Worm (Caenorhabditis elegans) whole organism, L2 larva: Measurements from ENCODE around the gene mcp-1.
A peak's percentile ranks its signal among the peaks of the same experiment; 100 is the strongest.

ENCODE experiments used
- C34F6.9 ChIP-seq: fragments of 150-350 bp; optimal IDR thresholded peaks from 2 replicates; lab custom pipeline; 2014; ENCODE audit warnings: missing biosample characterization, missing genetic modification characterization
- F13H6.1 ChIP-seq: sonication (generic microtip); optimal IDR thresholded peaks from 2 replicates; lab custom pipeline; 2016; ENCODE audit warnings: missing genetic modification characterization, missing compliant biosample characterization
- R02D3.7 ChIP-seq: fragments of 150-350 bp; optimal IDR thresholded peaks from 2 replicates; lab custom pipeline; 2014; ENCODE audit warnings: missing biosample characterization, missing genetic modification characterization
- Y55F3AM.14 ChIP-seq: fragments of 200-800 bp; sonication (Bioruptor generic); optimal IDR thresholded peaks from 2 replicates; lab custom pipeline; 2018; ENCODE audit warnings: mild to moderate bottlenecking, missing genetic modification characterization, missing compliant biosample characterization
- ZK546.5 ChIP-seq: sonication (generic microtip); optimal IDR thresholded peaks from 2 replicates; lab custom pipeline; 2017; ENCODE audit warnings: missing biosample characterization, missing genetic modification characterization
- alr-1 ChIP-seq: fragments of 150-350 bp; optimal IDR thresholded peaks from 2 replicates; lab custom pipeline; 2014; ENCODE audit warnings: missing biosample characterization, missing genetic modification characterization
- aly-2 ChIP-seq: fragments of 150-350 bp; optimal IDR thresholded peaks from 2 replicates; lab custom pipeline; 2014; ENCODE audit warnings: missing biosample characterization, missing genetic modification characterization
- ama-1 ChIP-seq: fragments of 150-350 bp; optimal IDR thresholded peaks from 2 replicates; lab custom pipeline; 2018; ENCODE audit warnings: inconsistent platforms
- blmp-1 ChIP-seq: sonication (generic microtip); optimal IDR thresholded peaks from 2 replicates; lab custom pipeline; 2017; ENCODE audit warnings: missing genetic modification characterization, mild to moderate bottlenecking, missing compliant biosample characterization, antibody characterized with exemption, moderate library complexity; ENCODE audit not compliant: insufficient read depth
- ceh-16 ChIP-seq: fragments of 150-350 bp; optimal IDR thresholded peaks from 2 replicates; lab custom pipeline; 2014; ENCODE audit warnings: missing biosample characterization, missing genetic modification characterization
- ceh-82 ChIP-seq: fragments of 150-350 bp; optimal IDR thresholded peaks from 2 replicates; lab custom pipeline; 2014; ENCODE audit warnings: missing biosample characterization, missing genetic modification characterization
- crh-2 ChIP-seq: sonication (generic microtip); optimal IDR thresholded peaks from 2 replicates; lab custom pipeline; 2017; ENCODE audit warnings: missing biosample characterization, missing genetic modification characterization
- dmd-4 ChIP-seq: sonication (generic microtip); optimal IDR thresholded peaks from 2 replicates; lab custom pipeline; 2017; ENCODE audit warnings: missing biosample characterization, missing genetic modification characterization
- elt-3 ChIP-seq: sonication (generic microtip); optimal IDR thresholded peaks from 2 replicates; lab custom pipeline; 2017; ENCODE audit warnings: missing biosample characterization, missing genetic modification characterization
- fos-1 ChIP-seq: fragments of 150-350 bp; optimal IDR thresholded peaks from 2 replicates; lab custom pipeline; 2014; ENCODE audit warnings: missing biosample characterization, missing genetic modification characterization
- gmeb-1 ChIP-seq: fragments of 150-350 bp; optimal IDR thresholded peaks from 2 replicates; lab custom pipeline; 2014; ENCODE audit warnings: missing biosample characterization, missing genetic modification characterization
- lin-13 ChIP-seq: fragments of 150-350 bp; optimal IDR thresholded peaks from 2 replicates; lab custom pipeline; 2014; ENCODE audit warnings: missing biosample characterization, missing genetic modification reagents, missing genetic modification characterization
- lin-39 ChIP-seq: fragments of 150-350 bp; optimal IDR thresholded peaks from 2 replicates; lab custom pipeline; 2014; ENCODE audit warnings: missing biosample characterization, missing genetic modification reagents, missing genetic modification characterization
- lsy-2 ChIP-seq, 2 experiments: fragments of 150-350 bp in 1 of 2; sonication (generic microtip) in 1 of 2; optimal IDR thresholded peaks; 2 replicates each; lab custom pipeline; 2014 to 2017; ENCODE audit warnings: missing biosample characterization in 2 of 2, missing genetic modification characterization in 2 of 2
- mbf-1 ChIP-seq: sonication (generic microtip); optimal IDR thresholded peaks from 2 replicates; lab custom pipeline; 2017; ENCODE audit warnings: missing biosample characterization, missing genetic modification characterization
- mdl-1 ChIP-seq, 2 experiments: fragments of 150-350 bp in 1 of 2; sonication (generic microtip) in 1 of 2; optimal IDR thresholded peaks; 2 replicates each; lab custom pipeline; 2017; ENCODE audit warnings: missing biosample characterization in 2 of 2, missing genetic modification characterization in 2 of 2
- nhr-10 ChIP-seq: sonication (generic microtip); optimal IDR thresholded peaks from 2 replicates; lab custom pipeline; 2017; ENCODE audit warnings: missing biosample characterization, missing genetic modification characterization
- nhr-21 ChIP-seq: fragments of 150-350 bp; optimal IDR thresholded peaks from 2 replicates; lab custom pipeline; 2014; ENCODE audit warnings: missing biosample characterization, missing genetic modification characterization
- nhr-23 ChIP-seq: fragments of 150-350 bp; optimal IDR thresholded peaks from 2 replicates; lab custom pipeline; 2014; ENCODE audit warnings: missing biosample characterization, missing genetic modification reagents, missing genetic modification characterization
- nhr-237 ChIP-seq: fragments of 150-350 bp; optimal IDR thresholded peaks from 2 replicates; lab custom pipeline; 2014; ENCODE audit warnings: missing biosample characterization, missing genetic modification characterization
- nhr-25 ChIP-seq: fragments of 150-350 bp; sonication (generic microtip); optimal IDR thresholded peaks from 3 replicates; lab custom pipeline; 2014; ENCODE audit warnings: missing biosample characterization, missing genetic modification characterization
- nhr-6 ChIP-seq: fragments of 150-350 bp; optimal IDR thresholded peaks from 2 replicates; lab custom pipeline; 2014; ENCODE audit warnings: missing biosample characterization, missing genetic modification characterization
- nhr-77 ChIP-seq: fragments of 150-350 bp; optimal IDR thresholded peaks from 2 replicates; lab custom pipeline; 2014; ENCODE audit warnings: missing biosample characterization, missing genetic modification characterization
- peb-1 ChIP-seq: fragments of 150-350 bp; optimal IDR thresholded peaks from 2 replicates; lab custom pipeline; 2014; ENCODE audit warnings: missing biosample characterization, missing genetic modification characterization
- sem-4 ChIP-seq: fragments of 150-350 bp; optimal IDR thresholded peaks from 2 replicates; lab custom pipeline; 2014; ENCODE audit warnings: missing biosample characterization, missing genetic modification reagents, missing genetic modification characterization
- sma-3 ChIP-seq: sonication (generic microtip); optimal IDR thresholded peaks from 2 replicates; lab custom pipeline; 2016; ENCODE audit warnings: missing genetic modification reagents, missing genetic modification characterization, missing compliant biosample characterization
- sma-9 ChIP-seq, 2 experiments: fragments of 150-350 bp in 1 of 2; sonication (generic microtip) in 1 of 2; optimal IDR thresholded peaks; 2 replicates each; lab custom pipeline; 2014 to 2016; ENCODE audit warnings: missing genetic modification characterization in 2 of 2, mild to moderate bottlenecking in 1 of 2, missing biosample characterization in 1 of 2, missing compliant biosample characterization in 1 of 2, missing genetic modification reagents in 1 of 2, moderate library complexity in 1 of 2
- snpc-4 ChIP-seq: fragments of 150-350 bp; optimal IDR thresholded peaks from 2 replicates; lab custom pipeline; 2014; ENCODE audit warnings: missing biosample characterization, missing genetic modification characterization
- unc-55 ChIP-seq: fragments of 150-350 bp; sonication (generic microtip); optimal IDR thresholded peaks from 3 replicates; lab custom pipeline; 2014; ENCODE audit warnings: missing biosample characterization, missing genetic modification reagents, missing genetic modification characterization
- zag-1 ChIP-seq: fragments of 150-350 bp; optimal IDR thresholded peaks from 2 replicates; lab custom pipeline; 2014; ENCODE audit warnings: missing biosample characterization, missing genetic modification characterization
- ztf-11 ChIP-seq: sonication (generic microtip); optimal IDR thresholded peaks from 2 replicates; lab custom pipeline; 2017; ENCODE audit warnings: missing biosample characterization, missing genetic modification characterization
- ztf-4 ChIP-seq: fragments of 150-350 bp; optimal IDR thresholded peaks from 2 replicates; lab custom pipeline; 2014; ENCODE audit warnings: missing biosample characterization, missing genetic modification characterization

mcp-1 gene

DNA sequence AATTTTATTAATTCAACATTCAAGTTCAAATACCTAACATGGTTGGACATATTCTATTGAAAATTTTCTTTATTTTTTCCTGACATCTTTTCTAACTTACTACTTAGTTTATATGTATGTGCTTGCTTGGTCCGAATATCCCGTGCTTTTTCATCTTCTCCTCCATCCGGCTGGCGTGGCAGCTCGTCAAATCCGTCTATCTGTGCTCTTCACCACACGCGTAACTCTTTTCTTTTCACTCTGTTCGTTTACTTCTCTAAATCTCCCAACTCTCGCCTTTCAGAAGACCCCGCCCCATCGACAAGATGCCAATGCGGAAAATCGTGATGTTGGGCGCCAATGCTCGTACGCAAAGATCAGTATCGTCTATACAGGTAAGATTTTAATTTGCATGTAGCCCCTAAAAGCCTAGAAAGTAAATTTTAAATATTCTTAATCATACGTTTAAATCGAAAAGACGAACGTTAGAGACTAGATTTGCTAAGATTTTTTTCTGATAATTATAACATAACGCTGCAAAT lies 3.1 kb downstream of the mcp-1 start:
- peak; percentile 58 for TF ChIP-seq C34F6.9
- peak; percentile 22 for TF ChIP-seq sma-9 (GFP tag; optimal IDR thresholded peaks at IDR 0.05; lab: Kevin White, UChicago)
- TF ChIP-seq sma-9 (tag; optimal IDR thresholded peaks at IDR 0.05; lab: Kevin White, UChicago): no peak
- TF ChIP-seq unc-55 (GFP tag; lab: Kevin White, UChicago): peak; percentile 23
- TF ChIP-seq ceh-82: no peak
- no peak for TF ChIP-seq ceh-16
- peak; percentile 13 for TF ChIP-seq F13H6.1
- peak; percentile 21 for TF ChIP-seq zag-1 (tag; lab: Kevin White, UChicago)
- no peak for TF ChIP-seq nhr-77
- TF ChIP-seq lsy-2 (tag; optimal IDR thresholded peaks at IDR 0.05; lab: Kevin White, UChicago): peak in 1 of 2 experiments; percentile 21
- TF ChIP-seq crh-2 (tag; lab: Kevin White, UChicago): peak; percentile 52

ce11 chrV:5972582-5972981 lies 11.0 kb downstream of the mcp-1 start:
- no peak for TF ChIP-seq sma-3 (GFP tag; lab: Kevin White, UChicago)
- TF ChIP-seq dmd-4: no peak
- no peak for TF ChIP-seq ztf-4 (tag; lab: Kevin White, UChicago)
- no peak for TF ChIP-seq ceh-16
- TF ChIP-seq ztf-11 (tag; lab: Kevin White, UChicago): no peak
- TF ChIP-seq nhr-237 (tag; lab: Kevin White, UChicago): no peak
- no peak for TF ChIP-seq nhr-10 (tag; lab: Kevin White, UChicago)
- no peak for TF ChIP-seq aly-2 (tag; lab: Kevin White, UChicago)
- TF ChIP-seq ZK546.5: no peak
- no peak for TF ChIP-seq nhr-21 (tag; lab: Kevin White, UChicago)
- no peak for TF ChIP-seq F13H6.1
- no peak for TF ChIP-seq alr-1 (tag; lab: Kevin White, UChicago)
- TF ChIP-seq nhr-77: no peak
- TF ChIP-seq lin-13 (GFP tag; lab: Kevin White, UChicago): no peak
- TF ChIP-seq, all 48 proteins: peak for 0

DNA sequence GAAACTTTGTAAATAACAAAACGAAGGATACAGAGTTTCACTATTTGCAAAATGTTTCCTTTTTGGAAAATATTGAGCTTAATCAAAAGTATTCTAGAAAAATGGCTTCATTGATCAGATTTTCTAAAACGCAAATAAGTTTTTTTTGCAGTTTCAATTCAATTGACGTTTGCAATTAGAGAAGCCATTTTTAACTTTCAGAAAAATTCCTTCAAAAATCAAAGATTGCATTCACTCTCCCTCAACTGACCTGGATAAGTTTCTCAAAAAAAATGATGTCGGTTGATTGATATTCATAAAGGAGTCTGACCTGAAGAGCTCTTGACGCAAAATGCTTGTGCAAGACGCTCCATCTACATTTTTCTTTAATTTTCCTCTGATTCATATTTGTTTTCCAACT lies 12.1 kb downstream of the mcp-1 start:
- TF ChIP-seq Y55F3AM.14 (GFP tag; lab: Kevin White, UChicago) (no peak), blmp-1 (tag; lab: Kevin White, UChicago) (no peak), R02D3.7 (tag; lab: Kevin White, UChicago) (no peak)

- TF ChIP-seq ceh-16: no peak
- no peak for TF ChIP-seq peb-1 (tag; lab: Kevin White, UChicago)
- no peak for TF ChIP-seq elt-3 (tag; lab: Kevin White, UChicago)
- no peak for TF ChIP-seq ztf-4 (tag; lab: Kevin White, UChicago)
- no peak for TF ChIP-seq dmd-4
- TF ChIP-seq fos-1: no peak
- no peak for TF ChIP-seq sma-3 (GFP tag; lab: Kevin White, UChicago)
- no peak for TF ChIP-seq ztf-11 (tag; lab: Kevin White, UChicago)
- no peak for TF ChIP-seq nhr-6 (tag; lab: Kevin White, UChicago)
- TF ChIP-seq nhr-77: no peak
- no peak for TF ChIP-seq nhr-23 (tag; lab: Kevin White, UChicago)
- no peak for TF ChIP-seq gmeb-1
- TF ChIP-seq F13H6.1: no peak
- no peak for TF ChIP-seq mbf-1 (tag; lab: Kevin White, UChicago)
- TF ChIP-seq lin-39 (tag; lab: Kevin White, UChicago): no peak
- no peak for TF ChIP-seq sma-9 (GFP tag; optimal IDR thresholded peaks at IDR 0.05; lab: Kevin White, UChicago)
- TF ChIP-seq sma-9 (tag; optimal IDR thresholded peaks at IDR 0.05; lab: Kevin White, UChicago): no peak
- TF ChIP-seq alr-1 (tag; lab: Kevin White, UChicago): no peak
These were observed 14.1 kb downstream of the mcp-1 start, which contains the start of gene acy-2 for ce11 chrV:5975724-5976123. Gene acy-2, plus strand, starts transcription at chrV:5976024.

DNA sequence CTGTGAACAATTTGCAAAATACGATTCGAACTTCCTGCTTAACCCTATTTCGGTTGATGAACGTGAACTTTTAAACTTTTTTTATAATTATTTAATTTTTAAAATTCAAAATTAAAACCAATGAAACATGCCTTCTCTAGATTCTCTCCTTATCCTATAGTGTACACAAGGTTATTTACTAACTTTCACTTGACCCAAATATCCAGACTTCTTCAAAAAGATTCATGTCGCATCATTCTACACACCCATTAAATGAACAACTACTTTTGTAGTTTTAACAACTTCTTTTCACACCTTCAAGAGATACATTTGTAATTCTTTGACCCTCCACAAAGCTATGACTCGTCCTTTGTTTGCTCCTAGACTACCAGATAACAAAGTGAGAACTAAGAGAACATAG lies 21.1 kb downstream of the mcp-1 start:
- TF ChIP-seq ztf-11 (tag; lab: Kevin White, UChicago) (no peak), alr-1 (tag; lab: Kevin White, UChicago) (no peak), lin-39 (tag; lab: Kevin White, UChicago) (no peak), aly-2 (tag; lab: Kevin White, UChicago) (no peak), sem-4 (tag; lab: Kevin White, UChicago) (no peak), nhr-25 (tag; lab: Kevin White, UChicago) (no peak), sma-3 (GFP tag; lab: Kevin White, UChicago) (no peak), nhr-6 (tag; lab: Kevin White, UChicago) (no peak), crh-2 (tag; lab: Kevin White, UChicago) (no peak), dmd-4 (no peak), ama-1 (lab: Kevin White, UChicago) (no peak), snpc-4 (tag; lab: Kevin White, UChicago) (no peak), mdl-1 (tag; optimal IDR thresholded peaks at IDR 0.05; lab: Kevin White, UChicago) (no peak), nhr-77 (no peak), nhr-23 (tag; lab: Kevin White, UChicago) (no peak), ceh-82 (no peak), sma-9 (GFP tag; optimal IDR thresholded peaks at IDR 0.05; lab: Kevin White, UChicago) (no peak), sma-9 (tag; optimal IDR thresholded peaks at IDR 0.05; lab: Kevin White, UChicago) (no peak), fos-1 (no peak), ztf-4 (tag; lab: Kevin White, UChicago) (no peak), elt-3 (tag; lab: Kevin White, UChicago) (no peak)
- TF ChIP-seq, all 48 proteins: peak for 0
